Worm (Caenorhabditis elegans): ENCODE measurements around the gene T20D4.15.

Gene T20D4.15

ce11 chrV:3426076-3426475, 31.5 kb upstream of the T20D4.15 start, which contains the start of gene srab-22:
Gene srab-22 (plus strand): TSS chrV:3426376.
- TF ChIP-seq lin-11 (tag; optimal IDR thresholded peaks at IDR 0.05) (no peak), ceh-48 (tag; optimal IDR thresholded peaks at IDR 0.05) (no peak), elt-2 (tag; optimal IDR thresholded peaks at IDR 0.05) (no peak), ama-1 (optimal IDR thresholded peaks at IDR 0.05) (no peak), dve-1 (tag; optimal IDR thresholded peaks at IDR 0.05) (no peak), unc-3 (GFP tag; conservative IDR thresholded peaks at IDR 0.05) (no peak), unc-3 (tag; optimal IDR thresholded peaks at IDR 0.05) (no peak), pros-1 (tag; optimal IDR thresholded peaks at IDR 0.05) (no peak), fax-1 (tag; optimal IDR thresholded peaks at IDR 0.05) (no peak), ceh-2 (tag; optimal IDR thresholded peaks at IDR 0.05) (no peak), pqm-1 (tag; optimal IDR thresholded peaks at IDR 0.05) (no peak), syd-9 (tag; optimal IDR thresholded peaks at IDR 0.05) (no peak), ttx-3 (tag; optimal IDR thresholded peaks at IDR 0.05) (no peak)

DNA sequence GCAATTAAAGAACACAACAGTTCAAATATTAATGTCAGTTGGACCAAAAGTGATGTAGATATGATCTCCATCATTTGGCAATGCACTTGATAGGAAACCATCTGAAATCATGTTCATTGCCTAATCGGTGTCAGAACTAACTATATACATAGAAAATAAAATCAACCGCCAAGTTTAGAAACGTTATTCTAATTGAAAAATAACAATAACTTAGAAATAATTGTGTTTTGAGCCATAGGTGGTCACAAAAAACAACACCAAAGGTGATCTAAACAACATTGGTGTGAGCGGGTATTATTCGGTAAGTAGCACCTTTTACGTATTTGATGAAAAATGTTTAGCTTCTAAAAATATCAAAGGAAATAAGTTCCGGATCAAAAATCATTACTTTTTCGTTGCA, 29.8 kb upstream of the T20D4.15 start, which contains the start of gene srab-21:
Gene srab-21, minus strand, starts transcription at position 101 of the 400 bp plus-strand sequence.
- no peak for TF ChIP-seq ceh-31 (tag; optimal IDR thresholded peaks at IDR 0.05)
- no peak for TF ChIP-seq nhr-11 (tag; optimal IDR thresholded peaks at IDR 0.05)
- TF ChIP-seq hlh-6 (tag; optimal IDR thresholded peaks at IDR 0.05), result no peak
- no peak for TF ChIP-seq pat-9 (tag; optimal IDR thresholded peaks at IDR 0.05)
- no peak for TF ChIP-seq pha-2 (tag; optimal IDR thresholded peaks at IDR 0.05)
- no peak for TF ChIP-seq ceh-45 (GFP tag; IDR thresholded peaks at IDR 0.05)
- TF ChIP-seq gmeb-2 (tag; optimal IDR thresholded peaks at IDR 0.05), result no peak
- TF ChIP-seq K02D7.2 (tag; optimal IDR thresholded peaks at IDR 0.05), result no peak

- TF ChIP-seq madf-2 (tag; optimal IDR thresholded peaks at IDR 0.05), result no peak
Measured at ce11 chrV:3417928-3418327, 23.4 kb upstream of the T20D4.15 start, which contains the start of gene T20D4.3. Gene T20D4.3 (plus strand): TSS chrV:3418228.

- TF ChIP-seq pat-9 (tag; optimal IDR thresholded peaks at IDR 0.05), result no peak
- TF ChIP-seq eyg-1 (tag; optimal IDR thresholded peaks at IDR 0.05), result no peak
- TF ChIP-seq ceh-14 (tag; optimal IDR thresholded peaks at IDR 0.05), result no peak
- TF ChIP-seq pqm-1 (tag; optimal IDR thresholded peaks at IDR 0.05), result no peak
- no peak for TF ChIP-seq ztf-16 (tag; optimal IDR thresholded peaks at IDR 0.05)
- no peak for TF ChIP-seq T23F11.4 (GFP tag; optimal IDR thresholded peaks at IDR 0.05)
- no peak for TF ChIP-seq ceh-30 (tag; optimal IDR thresholded peaks at IDR 0.05)
Measured at ce11 chrV:3413010-3413409, 18.5 kb upstream of the T20D4.15 start, which contains the start of gene txt-11. Gene txt-11 (plus strand): TSS chrV:3413310.

DNA sequence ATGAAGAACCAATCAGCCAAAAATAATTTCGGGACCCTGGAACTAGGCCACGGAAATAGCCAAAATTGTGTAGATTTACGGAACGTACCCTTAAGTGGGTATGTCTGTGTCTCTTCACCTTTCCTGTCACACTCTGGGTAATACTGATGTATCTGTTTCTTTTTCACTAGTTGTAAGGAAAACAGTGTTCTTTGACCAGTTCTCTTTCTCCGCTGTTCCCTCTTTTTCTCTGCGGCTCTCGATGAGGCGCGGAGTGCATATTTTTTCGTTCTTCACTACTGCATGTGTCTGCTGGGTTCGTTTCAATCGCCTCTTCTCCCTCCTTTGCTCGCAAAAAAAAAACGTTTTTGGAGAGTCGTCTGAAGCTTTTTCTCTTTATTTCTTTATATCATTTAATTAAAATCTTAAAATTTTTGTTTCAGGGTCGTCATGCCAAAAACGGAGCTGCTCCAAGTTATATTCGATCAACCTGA, 15.6 kb upstream of the T20D4.15 start, which contains the start of gene arrd-22:
Gene arrd-22, plus strand, starts transcription at position 423 of the 473 bp plus-strand sequence.
- TF ChIP-seq fkh-10 (GFP tag; optimal IDR thresholded peaks at IDR 0.05), result no peak
- no peak for TF ChIP-seq hlh-30 (tag; optimal IDR thresholded peaks at IDR 0.05; ENCODE audit: insufficient read depth)
- TF ChIP-seq gmeb-2 (tag; optimal IDR thresholded peaks at IDR 0.05), result no peak
- TF ChIP-seq K02D7.2 (tag; optimal IDR thresholded peaks at IDR 0.05), result no peak
- no peak for TF ChIP-seq ceh-30 (tag; optimal IDR thresholded peaks at IDR 0.05)
- TF ChIP-seq ceh-34 (tag; optimal IDR thresholded peaks at IDR 0.05), result no peak
- no peak for TF ChIP-seq pha-2 (tag; optimal IDR thresholded peaks at IDR 0.05)
- no peak for TF ChIP-seq lin-11 (tag; optimal IDR thresholded peaks at IDR 0.05)
- no peak for TF ChIP-seq unc-3 (GFP tag; conservative IDR thresholded peaks at IDR 0.05)
- no peak for TF ChIP-seq unc-3 (tag; optimal IDR thresholded peaks at IDR 0.05)
- TF ChIP-seq che-1 (tag; optimal IDR thresholded peaks at IDR 0.05), result no peak
- no peak for TF ChIP-seq ets-4 (tag; optimal IDR thresholded peaks at IDR 0.05)
- no peak for TF ChIP-seq ceh-48 (tag; optimal IDR thresholded peaks at IDR 0.05)
- TF ChIP-seq syd-9 (tag; optimal IDR thresholded peaks at IDR 0.05), result no peak
- TF ChIP-seq ceh-19 (GFP tag; optimal IDR thresholded peaks at IDR 0.05), result no peak
- no peak for TF ChIP-seq fkh-6 (tag; optimal IDR thresholded peaks at IDR 0.05)
- TF ChIP-seq tbx-7 (tag; optimal IDR thresholded peaks at IDR 0.05), result no peak
